Fruit fly (Drosophila melanogaster): ENCODE measurements around the gene Pdp1.

- no peak for TF ChIP-seq Doc3 (GFP tag; IDR thresholded peaks at IDR 0.05; ENCODE audit: partially characterized antibody)
- no peak for TF ChIP-seq usp (GFP tag; optimal IDR thresholded peaks at IDR 0.05)
- no peak for TF ChIP-seq Xbp1 (GFP tag; optimal IDR thresholded peaks at IDR 0.05)
- TF ChIP-seq en (GFP tag; optimal IDR thresholded peaks at IDR 0.05) = no peak
- no peak for TF ChIP-seq btn (GFP tag; optimal IDR thresholded peaks at IDR 0.05)
- no peak for TF ChIP-seq CG12942 (GFP tag; optimal IDR thresholded peaks at IDR 0.05)
- TF ChIP-seq CG1024 (GFP tag; IDR thresholded peaks at IDR 0.05) = no peak
These were observed 46.9 kb downstream of the Pdp1 start for dm6 chr3L:7820236-7820635.
